Worm (Caenorhabditis elegans): Measurements from ENCODE around the gene Y66D12A.3.

The Y66D12A.3 gene

ce11 chrIII:11611618-11612247, 22.7 kb downstream of the Y66D12A.3 start:
- TF ChIP-seq nhr-67 (tag; optimal IDR thresholded peaks at IDR 0.05), result no peak
- no peak for TF ChIP-seq fkh-2 (tag; optimal IDR thresholded peaks at IDR 0.05)
- TF ChIP-seq elt-2 (tag; optimal IDR thresholded peaks at IDR 0.05), result no peak
- TF ChIP-seq eor-1 (tag; optimal IDR thresholded peaks at IDR 0.05), result no peak
- no peak for TF ChIP-seq ceh-9 (tag; optimal IDR thresholded peaks at IDR 0.05)
- TF ChIP-seq fos-1 (tag; optimal IDR thresholded peaks at IDR 0.05), result no peak
- TF ChIP-seq lin-15B (tag; optimal IDR thresholded peaks at IDR 0.05), result no peak
- TF ChIP-seq unc-62 (GFP tag; optimal IDR thresholded peaks at IDR 0.05), result no peak
- no peak for TF ChIP-seq pha-4 (tag; optimal IDR thresholded peaks at IDR 0.05)

ce11 chrIII:11612371-11612770, 23.4 kb downstream of the Y66D12A.3 start, which contains the start of the genes Y66A7A.9 and Y66A7A.4:
TSS of gene Y66A7A.9 (minus strand) at chrIII:11612471.
TSS of gene Y66A7A.4 (plus strand) at chrIII:11612607.
- TF ChIP-seq pha-4 (tag; optimal IDR thresholded peaks at IDR 0.05), result no peak
- no peak for TF ChIP-seq egl-5 (tag; optimal IDR thresholded peaks at IDR 0.05)
- no peak for TF ChIP-seq daf-12 (tag; optimal IDR thresholded peaks at IDR 0.05)
- no peak for TF ChIP-seq sea-2 (GFP tag; optimal IDR thresholded peaks at IDR 0.05)
- no peak for TF ChIP-seq nhr-11 (tag; optimal IDR thresholded peaks at IDR 0.05)
- TF ChIP-seq R02D3.7 (tag; optimal IDR thresholded peaks at IDR 0.05), result no peak
- no peak for TF ChIP-seq nhr-23 (tag; optimal IDR thresholded peaks at IDR 0.05)
- TF ChIP-seq elt-1 (tag; optimal IDR thresholded peaks at IDR 0.05), result no peak

ce11 chrIII:11614325-11614724, 25.3 kb downstream of the Y66D12A.3 start:
- TF ChIP-seq ceh-28 (tag; optimal IDR thresholded peaks at IDR 0.05), result peak; percentile 99

ce11 chrIII:11614874-11615273, 25.9 kb downstream of the Y66D12A.3 start:
- TF ChIP-seq fos-1 (tag; optimal IDR thresholded peaks at IDR 0.05) (no peak), ceh-28 (tag; optimal IDR thresholded peaks at IDR 0.05) (peak; percentile 99)

- TF ChIP-seq ztf-4 (tag; optimal IDR thresholded peaks at IDR 0.05), result no peak
- no peak for TF ChIP-seq elt-3 (tag; optimal IDR thresholded peaks at IDR 0.05)
- TF ChIP-seq nhr-12 (tag; optimal IDR thresholded peaks at IDR 0.05), result no peak
- no peak for TF ChIP-seq ceh-82 (tag; optimal IDR thresholded peaks at IDR 0.05)
- no peak for TF ChIP-seq nhr-77 (tag; optimal IDR thresholded peaks at IDR 0.05)
- no peak for TF ChIP-seq hmg-11 (tag; optimal IDR thresholded peaks at IDR 0.05)
- no peak for TF ChIP-seq pha-4 (tag; optimal IDR thresholded peaks at IDR 0.05)
- no peak for TF ChIP-seq mml-1 (tag; optimal IDR thresholded peaks at IDR 0.05)
- no peak for TF ChIP-seq skn-1 (tag; optimal IDR thresholded peaks at IDR 0.05)
- no peak for TF ChIP-seq elt-2 (tag; optimal IDR thresholded peaks at IDR 0.05)
- TF ChIP-seq nfya-1 (tag; optimal IDR thresholded peaks at IDR 0.05; ENCODE audit: insufficient read depth), result no peak
- no peak for TF ChIP-seq nhr-43 (tag; optimal IDR thresholded peaks at IDR 0.05; ENCODE audit: poor library complexity, severe bottlenecking)
- TF ChIP-seq fkh-10 (GFP tag; optimal IDR thresholded peaks at IDR 0.05), result no peak
- TF ChIP-seq fos-1 (tag; optimal IDR thresholded peaks at IDR 0.05), result no peak
- no peak for TF ChIP-seq lin-39 (tag; optimal IDR thresholded peaks at IDR 0.05)
- no peak for TF ChIP-seq nhr-23 (tag; optimal IDR thresholded peaks at IDR 0.05)
- TF ChIP-seq aly-2 (tag; optimal IDR thresholded peaks at IDR 0.05), result no peak
- no peak for TF ChIP-seq nhr-11 (tag; optimal IDR thresholded peaks at IDR 0.05)
- no peak for TF ChIP-seq nhr-76 (tag; optimal IDR thresholded peaks at IDR 0.05)
Measured at ce11 chrIII:11615802-11616201, 26.8 kb downstream of the Y66D12A.3 start.

ce11 chrIII:11616446-11616845, 27.4 kb downstream of the Y66D12A.3 start, which contains the start of gene ceh-91:
TSS of gene ceh-91 (plus strand) at chrIII:11616746.
- TF ChIP-seq nhr-28 (tag; optimal IDR thresholded peaks at IDR 0.05), result no peak
- TF ChIP-seq egl-5 (tag; optimal IDR thresholded peaks at IDR 0.05), result no peak
- no peak for TF ChIP-seq nhr-11 (tag; optimal IDR thresholded peaks at IDR 0.05)
- TF ChIP-seq ztf-11 (tag; optimal IDR thresholded peaks at IDR 0.05), result no peak
- no peak for TF ChIP-seq fkh-10 (GFP tag; optimal IDR thresholded peaks at IDR 0.05)
- TF ChIP-seq pha-4 (tag; optimal IDR thresholded peaks at IDR 0.05), result no peak
- TF ChIP-seq jun-1 (tag; optimal IDR thresholded peaks at IDR 0.05), result no peak
- TF ChIP-seq mdl-1 (tag; optimal IDR thresholded peaks at IDR 0.05), result no peak

All from whole organism, L3 larva.